Worm (Caenorhabditis elegans) whole organism, late embryonic: ENCODE measurements around the gene cyc-2.1.

Source experiments
- ceh-2 ChIP-seq: sonication (generic microtip); optimal IDR thresholded peaks from 2 replicates; lab custom pipeline; 2016; ENCODE audit warnings: missing genotype, missing genetic modification characterization, missing compliant biosample characterization
- fkh-10 ChIP-seq: fragments of 150-350 bp; optimal IDR thresholded peaks from 2 replicates; lab custom pipeline; 2014; ENCODE audit warnings: missing biosample characterization, missing genetic modification reagents, missing genetic modification characterization
- nfya-1 ChIP-seq: sonication (generic microtip); optimal IDR thresholded peaks from 2 replicates; lab custom pipeline; 2017; ENCODE audit warnings: missing genetic modification characterization, mild to moderate bottlenecking, missing compliant biosample characterization, antibody characterized with exemption, moderate library complexity
- pag-3 ChIP-seq: sonication (generic microtip); optimal IDR thresholded peaks from 2 replicates; lab custom pipeline; 2016; ENCODE audit warnings: missing compliant biosample characterization, missing genetic modification characterization, borderline replicate concordance
- unc-86 ChIP-seq: sonication (generic microtip); optimal IDR thresholded peaks from 2 replicates; lab custom pipeline; 2016; ENCODE audit warnings: missing genetic modification characterization, missing compliant biosample characterization

ce11 chrIV:4737258-4737657 is 11.6 kb downstream of the cyc-2.1 start, which contains the start of gene fbxb-78:
- no peak for TF ChIP-seq pag-3
- TF ChIP-seq fkh-10 (GFP tag; lab: Kevin White, UChicago): no peak
- TF ChIP-seq unc-86 (tag; lab: Kevin White, UChicago): no peak
- TF ChIP-seq nfya-1 (tag; lab: Kevin White, UChicago): no peak
- no peak for TF ChIP-seq ceh-2 (tag; lab: Kevin White, UChicago)
